Worm (Caenorhabditis elegans): ENCODE measurements around the gene Y110A2AL.7.

ce11 chrII:2857559-2857958, 14.6 kb upstream of the Y110A2AL.7 start:
- no peak for TF ChIP-seq drap-1 (GFP tag; optimal IDR thresholded peaks at IDR 0.05)
- no peak for TF ChIP-seq unc-120 (tag; optimal IDR thresholded peaks at IDR 0.05; ENCODE audit: poor library complexity, severe bottlenecking)
- TF ChIP-seq ztf-11 (tag; optimal IDR thresholded peaks at IDR 0.05): no peak
- no peak for TF ChIP-seq nhr-237 (tag; optimal IDR thresholded peaks at IDR 0.05)
- TF ChIP-seq lsy-2 (tag; optimal IDR thresholded peaks at IDR 0.05): no peak
- TF ChIP-seq pha-4 (tag; optimal IDR thresholded peaks at IDR 0.05): no peak
- no peak for TF ChIP-seq sptf-1 (tag; optimal IDR thresholded peaks at IDR 0.05)
- TF ChIP-seq unc-62 (GFP tag; optimal IDR thresholded peaks at IDR 0.05): no peak
